Worm (Caenorhabditis elegans) whole organism, midembryonic: Measurements from ENCODE around the gene Y48A6C.8.

Experiments
- T22C8.4 ChIP-seq: fragments of 200-800 bp; sonication (Bioruptor generic); IDR thresholded peaks from 2 replicates; pipeline ENCODE4 v1.3.6; 2022; ENCODE audit warnings: missing genetic modification characterization, missing compliant biosample characterization
- cog-1 ChIP-seq: sonication (generic microtip); optimal IDR thresholded peaks from 2 replicates; lab custom pipeline; 2016; ENCODE audit warnings: missing genetic modification characterization, missing compliant biosample characterization
- flt-1 ChIP-seq: fragments of 200-800 bp; sonication (Bioruptor generic); IDR thresholded peaks from 2 replicates; pipeline ENCODE4 v1.3.6; 2022; ENCODE audit warnings: missing genetic modification characterization, missing compliant biosample characterization
- klf-2 ChIP-seq: fragments of 200-800 bp; sonication (Bioruptor generic); conservative IDR thresholded peaks from 2 replicates; pipeline ENCODE4 v1.3.6; 2022; ENCODE audit warnings: missing genetic modification reagents, missing genetic modification characterization, missing compliant biosample characterization
- med-1 ChIP-seq: sonication (generic microtip); optimal IDR thresholded peaks from 2 replicates; lab custom pipeline; 2017; ENCODE audit warnings: missing genetic modification characterization, mild to moderate bottlenecking, missing compliant biosample characterization, antibody characterized with exemption, missing genetic modification reagents; ENCODE audit not compliant: insufficient read depth
- ref-1 ChIP-seq: fragments of 200-800 bp; sonication (Bioruptor generic); conservative IDR thresholded peaks from 2 replicates; pipeline ENCODE4 v1.3.6; 2022; ENCODE audit warnings: missing genetic modification reagents, missing genetic modification characterization, missing compliant biosample characterization
- tab-1 ChIP-seq: fragments of 200-800 bp; sonication (Bioruptor generic); IDR thresholded peaks from 2 replicates; pipeline ENCODE4 v1.3.6; 2022; ENCODE audit warnings: missing genetic modification characterization, missing compliant biosample characterization
- ztf-23 ChIP-seq: fragments of 200-800 bp; sonication (Bioruptor generic); IDR thresholded peaks from 2 replicates; pipeline ENCODE4 v1.3.6; 2022; ENCODE audit warnings: missing genetic modification reagents, missing genetic modification characterization, missing compliant biosample characterization
- ztf-29 ChIP-seq: fragments of 200-800 bp; sonication (Bioruptor generic); IDR thresholded peaks from 2 replicates; pipeline ENCODE4 v1.3.6; 2022; ENCODE audit warnings: missing genetic modification reagents, missing genetic modification characterization, missing compliant biosample characterization

Y48A6C.8 gene

ce11 chrIII:11088187-11088586 is 39.2 kb downstream of the Y48A6C.8 start, which contains the start of gene W09D6.5:
Gene W09D6.5 (plus strand): TSS chrIII:11088487.
- TF ChIP-seq ref-1 (GFP tag; lab: Robert Waterston, UW) (no peak), flt-1 (no peak), ztf-23 (GFP tag; lab: Robert Waterston, UW) (no peak), med-1 (GFP tag; lab: Kevin White, UChicago) (no peak), tab-1 (no peak), T22C8.4 (no peak), ztf-29 (GFP tag; lab: Robert Waterston, UW) (no peak), klf-2 (GFP tag; lab: Robert Waterston, UW) (no peak), cog-1 (no peak)

ce11 chrIII:11087442-11087841 is 40.0 kb downstream of the Y48A6C.8 start:
- TF ChIP-seq ztf-23 (GFP tag; lab: Robert Waterston, UW) (no peak), cog-1 (no peak)

ce11 chrIII:11083993-11084392 is 43.4 kb downstream of the Y48A6C.8 start:
- TF ChIP-seq ztf-29 (GFP tag; lab: Robert Waterston, UW) (no peak), ref-1 (GFP tag; lab: Robert Waterston, UW) (no peak), ztf-23 (GFP tag; lab: Robert Waterston, UW) (no peak), med-1 (GFP tag; lab: Kevin White, UChicago) (no peak), T22C8.4 (no peak), tab-1 (no peak), klf-2 (GFP tag; lab: Robert Waterston, UW) (no peak), cog-1 (no peak), flt-1 (no peak)

DNA sequence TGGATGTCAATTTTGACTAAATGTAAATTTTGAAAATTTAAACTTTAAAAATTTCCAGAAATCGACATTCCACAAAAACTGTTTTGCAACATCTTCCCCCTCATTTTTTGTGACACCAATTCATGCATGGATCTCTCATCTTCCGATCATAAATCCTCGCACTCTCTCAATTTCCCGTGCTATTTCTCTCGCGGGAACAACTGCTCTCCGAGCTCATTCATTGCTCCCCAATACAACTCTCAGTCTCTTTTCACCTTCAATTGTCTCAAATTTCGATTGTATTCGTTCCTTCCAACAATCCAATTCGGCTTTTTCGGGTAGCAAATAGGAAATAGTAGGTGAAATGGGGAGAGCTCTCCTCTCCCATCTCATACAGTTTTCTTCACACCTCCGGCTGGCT is 44.8 kb downstream of the Y48A6C.8 start:
- TF ChIP-seq T22C8.4 (no peak), ztf-23 (GFP tag; lab: Robert Waterston, UW) (no peak), ztf-29 (GFP tag; lab: Robert Waterston, UW) (no peak), flt-1 (no peak), ref-1 (GFP tag; lab: Robert Waterston, UW) (no peak), med-1 (GFP tag; lab: Kevin White, UChicago) (no peak), cog-1 (no peak), tab-1 (no peak), klf-2 (GFP tag; lab: Robert Waterston, UW) (no peak)

- TF ChIP-seq T22C8.4: peak; percentile 80
Measured at ce11 chrIII:11079884-11080283, 47.5 kb downstream of the Y48A6C.8 start.

- no peak for TF ChIP-seq flt-1
- no peak for TF ChIP-seq med-1 (GFP tag; lab: Kevin White, UChicago)
- TF ChIP-seq ztf-23 (GFP tag; lab: Robert Waterston, UW): no peak
- no peak for TF ChIP-seq ztf-29 (GFP tag; lab: Robert Waterston, UW)
- no peak for TF ChIP-seq ref-1 (GFP tag; lab: Robert Waterston, UW)
Measured at ce11 chrIII:11079445-11079844, 48.0 kb downstream of the Y48A6C.8 start, which contains the start of gene W09D6.4. Gene W09D6.4 (plus strand): TSS chrIII:11079745.

ce11 chrIII:11077404-11077803 is 50.0 kb downstream of the Y48A6C.8 start, which contains the start of gene str-246:
Gene str-246 (plus strand): TSS chrIII:11077704.
- TF ChIP-seq ztf-23 (GFP tag; lab: Robert Waterston, UW) (no peak), ztf-29 (GFP tag; lab: Robert Waterston, UW) (no peak), flt-1 (no peak), T22C8.4 (no peak), cog-1 (no peak)
